Worm (Caenorhabditis elegans) whole organism, late embryonic: ENCODE measurements around the gene cyp-34A7.

Source experiments
- C08G9.2 ChIP-seq: sonication (generic microtip); optimal IDR thresholded peaks from 2 replicates; lab custom pipeline; 2016; ENCODE audit warnings: mild to moderate bottlenecking, missing genetic modification characterization, moderate library complexity, missing compliant biosample characterization
- C38D4.7 ChIP-seq: fragments of 200-800 bp; sonication (Bioruptor generic); optimal IDR thresholded peaks from 2 replicates; lab custom pipeline; 2018; ENCODE audit warnings: mild to moderate bottlenecking, missing genetic modification characterization, moderate library complexity, missing compliant biosample characterization
- K02D7.2 ChIP-seq: sonication (generic microtip); optimal IDR thresholded peaks from 2 replicates; lab custom pipeline; 2017; ENCODE audit warnings: mild to moderate bottlenecking, missing genetic modification characterization, missing compliant biosample characterization
- K09A11.1 ChIP-seq: sonication (generic microtip); optimal IDR thresholded peaks from 2 replicates; lab custom pipeline; 2017; ENCODE audit warnings: antibody characterized with exemption, mild to moderate bottlenecking, missing genetic modification characterization, missing compliant biosample characterization; ENCODE audit not compliant: insufficient read depth
- T23F11.4 ChIP-seq: fragments of 200-800 bp; sonication (Bioruptor generic); optimal IDR thresholded peaks from 2 replicates; lab custom pipeline; 2018; ENCODE audit warnings: mild to moderate bottlenecking, missing genetic modification characterization, missing compliant biosample characterization
- ahr-1 ChIP-seq: sonication (generic microtip); optimal IDR thresholded peaks from 2 replicates; lab custom pipeline; 2016; ENCODE audit warnings: missing genetic modification characterization, missing compliant biosample characterization
- ama-1 ChIP-seq: fragments of 150-350 bp; optimal IDR thresholded peaks from 2 replicates; lab custom pipeline; 2014
- ceh-18 ChIP-seq: sonication (generic microtip); optimal IDR thresholded peaks from 2 replicates; lab custom pipeline; 2016; ENCODE audit warnings: missing genetic modification characterization, missing compliant biosample characterization
- ceh-19 ChIP-seq: fragments of 200-800 bp; sonication (Bioruptor generic); optimal IDR thresholded peaks from 2 replicates; lab custom pipeline; 2018; ENCODE audit warnings: mild to moderate bottlenecking, missing genetic modification characterization, missing compliant biosample characterization
- ceh-2 ChIP-seq: sonication (generic microtip); optimal IDR thresholded peaks from 2 replicates; lab custom pipeline; 2016; ENCODE audit warnings: missing genotype, missing genetic modification characterization, missing compliant biosample characterization
- ceh-22 ChIP-seq: sonication (generic microtip); optimal IDR thresholded peaks from 2 replicates; lab custom pipeline; 2017; ENCODE audit warnings: missing biosample characterization, missing genetic modification characterization
- ceh-24 ChIP-seq: sonication (generic microtip); optimal IDR thresholded peaks from 2 replicates; lab custom pipeline; 2016; ENCODE audit warnings: mild to moderate bottlenecking, missing genetic modification characterization, missing compliant biosample characterization
- ceh-30 ChIP-seq: fragments of 150-350 bp; optimal IDR thresholded peaks from 2 replicates; lab custom pipeline; 2014; ENCODE audit warnings: missing biosample characterization, missing genetic modification characterization
- ceh-31 ChIP-seq: sonication (generic microtip); optimal IDR thresholded peaks from 2 replicates; lab custom pipeline; 2016; ENCODE audit warnings: missing genetic modification characterization, missing compliant biosample characterization
- ceh-34 ChIP-seq: sonication (generic microtip); optimal IDR thresholded peaks from 2 replicates; lab custom pipeline; 2016; ENCODE audit warnings: mild to moderate bottlenecking, missing genetic modification characterization, missing compliant biosample characterization
- ceh-45 ChIP-seq: fragments of 200-800 bp; sonication (Bioruptor generic); IDR thresholded peaks from 2 replicates; pipeline ENCODE4 v1.3.6; 2022; ENCODE audit warnings: missing genetic modification reagents, missing genetic modification characterization, missing compliant biosample characterization
- ceh-6 ChIP-seq: fragments of 200-800 bp; sonication (Bioruptor generic); optimal IDR thresholded peaks from 2 replicates; lab custom pipeline; 2018; ENCODE audit warnings: mild to moderate bottlenecking, missing genetic modification characterization, missing compliant biosample characterization
- elt-2 ChIP-seq: sonication (generic microtip); optimal IDR thresholded peaks from 2 replicates; lab custom pipeline; 2016; ENCODE audit warnings: missing genetic modification reagents, missing genetic modification characterization, missing compliant biosample characterization
- elt-4 ChIP-seq: sonication (generic microtip); optimal IDR thresholded peaks from 2 replicates; lab custom pipeline; 2016; ENCODE audit warnings: missing genetic modification characterization, missing compliant biosample characterization
- ets-4 ChIP-seq: sonication (generic microtip); optimal IDR thresholded peaks from 2 replicates; lab custom pipeline; 2016; ENCODE audit warnings: missing genetic modification characterization, missing compliant biosample characterization
- fax-1 ChIP-seq: sonication (generic microtip); optimal IDR thresholded peaks from 2 replicates; lab custom pipeline; 2016; ENCODE audit warnings: missing genotype, missing genetic modification characterization, missing compliant biosample characterization
- fkh-10 ChIP-seq: fragments of 150-350 bp; optimal IDR thresholded peaks from 2 replicates; lab custom pipeline; 2014; ENCODE audit warnings: missing biosample characterization, missing genetic modification reagents, missing genetic modification characterization
- gmeb-2 ChIP-seq: sonication (generic microtip); optimal IDR thresholded peaks from 2 replicates; lab custom pipeline; 2016; ENCODE audit warnings: missing genetic modification characterization, inconsistent platforms, missing compliant biosample characterization
- hlh-13 ChIP-seq: fragments of 200-800 bp; sonication (Bioruptor generic); optimal IDR thresholded peaks from 2 replicates; lab custom pipeline; 2018; ENCODE audit warnings: mild to moderate bottlenecking, missing genetic modification characterization, missing compliant biosample characterization
- hlh-30 ChIP-seq: sonication (generic microtip); optimal IDR thresholded peaks from 2 replicates; lab custom pipeline; 2017; ENCODE audit warnings: antibody characterized with exemption, missing genetic modification characterization, missing compliant biosample characterization; ENCODE audit not compliant: insufficient read depth
- lim-6 ChIP-seq: sonication (generic microtip); optimal IDR thresholded peaks from 2 replicates; lab custom pipeline; 2016; ENCODE audit warnings: missing genetic modification characterization, missing compliant biosample characterization
- lin-11 ChIP-seq: fragments of 200-800 bp; sonication (Bioruptor generic); optimal IDR thresholded peaks from 2 replicates; lab custom pipeline; 2018; ENCODE audit warnings: mild to moderate bottlenecking, missing genetic modification characterization, missing compliant biosample characterization
- mec-3 ChIP-seq: sonication (generic microtip); optimal IDR thresholded peaks from 2 replicates; lab custom pipeline; 2016; ENCODE audit warnings: borderline replicate concordance, missing genetic modification characterization, missing compliant biosample characterization
- nfya-1 ChIP-seq: sonication (generic microtip); optimal IDR thresholded peaks from 2 replicates; lab custom pipeline; 2017; ENCODE audit warnings: missing genetic modification characterization, mild to moderate bottlenecking, missing compliant biosample characterization, antibody characterized with exemption, moderate library complexity
- nhr-11 ChIP-seq: fragments of 150-350 bp; optimal IDR thresholded peaks from 2 replicates; lab custom pipeline; 2014; ENCODE audit warnings: missing biosample characterization, missing genetic modification characterization
- pax-1 ChIP-seq: fragments of 150-350 bp; optimal IDR thresholded peaks from 2 replicates; lab custom pipeline; 2014; ENCODE audit warnings: missing biosample characterization, missing genetic modification characterization
- pqm-1 ChIP-seq: sonication (generic microtip); optimal IDR thresholded peaks from 2 replicates; lab custom pipeline; 2016; ENCODE audit warnings: missing genetic modification characterization, missing compliant biosample characterization
- pros-1 ChIP-seq: fragments of 150-350 bp; optimal IDR thresholded peaks from 2 replicates; lab custom pipeline; 2014; ENCODE audit warnings: missing biosample characterization, missing genetic modification reagents, missing genetic modification characterization
- ref-2 ChIP-seq: sonication (generic microtip); optimal IDR thresholded peaks from 2 replicates; lab custom pipeline; 2016; ENCODE audit warnings: missing genetic modification characterization, missing compliant biosample characterization
- syd-9 ChIP-seq: sonication (generic microtip); optimal IDR thresholded peaks from 2 replicates; lab custom pipeline; 2016; ENCODE audit warnings: mild to moderate bottlenecking, missing genetic modification characterization, moderate library complexity, missing compliant biosample characterization
- tbx-7 ChIP-seq: sonication (generic microtip); optimal IDR thresholded peaks from 2 replicates; lab custom pipeline; 2016; ENCODE audit warnings: missing genotype, missing genetic modification characterization, missing compliant biosample characterization
- ttx-3 ChIP-seq: sonication (generic microtip); optimal IDR thresholded peaks from 2 replicates; lab custom pipeline; 2016; ENCODE audit warnings: missing genetic modification reagents, missing genetic modification characterization, missing compliant biosample characterization
- unc-3 ChIP-seq, 2 experiments: fragments of 200-800 bp in 1 of 2; sonication (Bioruptor generic) in 1 of 2; sonication (generic microtip) in 1 of 2; conservative IDR thresholded peaks in 1 of 2; optimal IDR thresholded peaks in 1 of 2; 2 replicates each; pipeline versions ENCODE4 v1.3.6 to Lab custom; 2016 to 2022; ENCODE audit warnings: missing compliant biosample characterization in 2 of 2, missing genetic modification characterization in 2 of 2, missing genetic modification reagents in 1 of 2
- unc-55 ChIP-seq: sonication (generic microtip); optimal IDR thresholded peaks from 2 replicates; lab custom pipeline; 2017; ENCODE audit warnings: missing biosample characterization, missing genetic modification reagents, missing genetic modification characterization
- ztf-16 ChIP-seq: sonication (generic microtip); optimal IDR thresholded peaks from 2 replicates; lab custom pipeline; 2017; ENCODE audit warnings: missing genetic modification characterization, missing compliant biosample characterization

The cyp-34A7 gene

DNA sequence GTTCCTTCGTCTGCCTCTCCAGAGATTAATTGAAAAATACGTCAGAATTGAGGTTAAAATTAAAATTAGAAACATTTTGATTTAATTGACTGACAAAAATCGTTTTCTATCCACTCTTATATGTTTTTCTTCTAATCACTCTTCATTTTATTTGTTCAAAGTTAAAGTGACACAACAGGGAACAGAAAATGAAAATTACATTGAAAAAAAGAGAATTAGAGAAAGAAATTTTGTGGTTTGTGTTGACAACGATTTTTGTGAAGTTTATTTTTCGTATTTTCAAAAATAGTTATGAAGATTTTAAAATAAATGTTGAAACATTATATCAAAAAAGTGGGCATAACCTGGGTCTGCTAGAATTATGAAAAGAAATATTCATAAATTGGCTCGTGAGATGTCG, 6.0 kb downstream of the cyp-34A7 start, which contains the start of gene cyp-34A5:
TSS of gene cyp-34A5 (minus strand) at position 101 of the 400 bp plus-strand sequence.
- TF ChIP-seq elt-2 (tag; lab: Kevin White, UChicago) (no peak), ceh-2 (tag; lab: Kevin White, UChicago) (no peak), ceh-45 (no peak), pax-1 (no peak), ztf-16 (tag; lab: Kevin White, UChicago) (no peak), ceh-30 (tag; lab: Kevin White, UChicago) (no peak), hlh-30 (tag; lab: Kevin White, UChicago) (no peak), pqm-1 (tag; lab: Kevin White, UChicago) (no peak), nhr-11 (no peak), elt-4 (tag; lab: Kevin White, UChicago) (no peak), fax-1 (tag; lab: Kevin White, UChicago) (no peak), ahr-1 (tag; lab: Kevin White, UChicago) (no peak), pros-1 (no peak), ceh-6 (no peak), K02D7.2 (tag; lab: Kevin White, UChicago) (no peak)

DNA sequence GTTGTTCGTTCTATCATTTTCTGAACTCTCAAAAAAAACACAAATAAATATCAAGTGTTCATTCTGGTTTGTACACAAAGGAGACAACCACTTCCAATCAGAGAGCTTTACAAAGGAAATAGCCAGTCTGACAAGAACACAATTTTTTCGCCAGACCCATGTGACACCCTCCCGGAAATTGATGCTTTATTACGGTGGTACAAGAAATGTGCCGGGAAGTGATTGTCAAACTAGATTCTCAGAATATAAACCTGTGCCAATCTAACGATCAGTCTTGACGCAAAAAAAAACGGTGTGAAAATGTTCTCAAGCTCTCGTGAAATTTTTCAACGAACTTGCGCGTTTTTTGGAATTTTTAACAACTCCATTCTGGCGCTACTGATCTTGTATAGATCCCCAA, 9.9 kb downstream of the cyp-34A7 start, which contains the start of gene str-247:
TSS of gene str-247 (plus strand) at position 301 of the 400 bp plus-strand sequence.
- no peak for TF ChIP-seq ets-4 (tag; lab: Kevin White, UChicago)
- no peak for TF ChIP-seq ahr-1 (tag; lab: Kevin White, UChicago)
- TF ChIP-seq ceh-24 (tag; lab: Kevin White, UChicago) = no peak
- TF ChIP-seq ceh-19 = no peak
- TF ChIP-seq C08G9.2 (tag; lab: Kevin White, UChicago) = no peak
- no peak for TF ChIP-seq mec-3 (tag; lab: Kevin White, UChicago)
- no peak for TF ChIP-seq syd-9 (tag; lab: Kevin White, UChicago)
- no peak for TF ChIP-seq nfya-1 (tag; lab: Kevin White, UChicago)
- no peak for TF ChIP-seq K09A11.1 (tag; lab: Kevin White, UChicago)
- no peak for TF ChIP-seq hlh-30 (tag; lab: Kevin White, UChicago)
- TF ChIP-seq gmeb-2 = no peak
- no peak for TF ChIP-seq ceh-18 (tag; lab: Kevin White, UChicago)

DNA sequence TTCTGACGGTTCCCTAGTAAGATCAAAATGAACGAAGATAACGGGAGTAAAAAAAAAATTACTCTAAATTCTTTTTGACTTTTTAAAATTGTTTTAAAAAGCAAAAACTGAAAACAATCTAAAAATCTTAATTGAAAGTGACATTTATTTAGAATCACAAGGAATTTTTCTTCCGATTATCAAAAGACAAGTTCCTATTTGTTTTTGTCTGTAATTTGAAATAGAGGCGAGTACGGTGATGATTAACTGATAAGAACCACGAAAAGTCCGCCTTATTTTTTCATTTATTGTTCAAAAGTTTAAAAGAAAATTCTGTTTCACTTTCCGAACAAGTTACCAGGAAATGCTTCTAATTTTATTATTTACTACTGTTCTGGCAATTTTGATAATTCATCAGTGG, 13.9 kb downstream of the cyp-34A7 start, which contains the start of gene dach-1:
TSS of gene dach-1 (plus strand) at position 301 of the 400 bp plus-strand sequence.
- TF ChIP-seq ceh-2 (tag; lab: Kevin White, UChicago) = no peak
- TF ChIP-seq pax-1 = no peak
- TF ChIP-seq tbx-7 (tag; lab: Kevin White, UChicago) = no peak
- no peak for TF ChIP-seq T23F11.4
- no peak for TF ChIP-seq ztf-16 (tag; lab: Kevin White, UChicago)
- TF ChIP-seq lim-6 (tag; lab: Kevin White, UChicago) = no peak
- TF ChIP-seq unc-55 (GFP tag; lab: Kevin White, UChicago) = no peak
- TF ChIP-seq hlh-30 (tag; lab: Kevin White, UChicago) = no peak
- TF ChIP-seq gmeb-2 = no peak
- no peak for TF ChIP-seq ref-2 (tag; lab: Kevin White, UChicago)
- TF ChIP-seq ttx-3 (tag; lab: Kevin White, UChicago) = no peak
- TF ChIP-seq C08G9.2 (tag; lab: Kevin White, UChicago) = no peak

DNA sequence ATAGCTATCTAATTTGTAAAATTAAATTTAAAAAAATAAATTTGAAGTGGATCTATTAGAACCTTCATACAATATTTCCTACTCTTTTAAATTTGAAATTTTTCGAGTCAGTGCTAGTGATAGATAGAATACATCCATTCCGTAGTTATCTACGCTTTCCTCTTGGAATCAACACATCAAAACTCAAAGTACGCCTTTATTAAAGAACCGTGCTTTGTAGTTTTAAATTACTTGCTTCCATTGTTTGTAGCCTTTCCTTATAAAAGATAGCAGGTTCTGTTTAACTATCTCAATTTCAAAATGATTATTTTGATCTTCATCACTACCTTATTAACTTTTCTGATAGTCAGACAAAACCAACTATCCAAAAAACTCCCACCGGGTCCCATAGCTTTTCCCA, 18.6 kb downstream of the cyp-34A7 start, which contains the start of gene cyp-35B3:
TSS of gene cyp-35B3 (plus strand) at position 301 of the 400 bp plus-strand sequence.
- TF ChIP-seq unc-3 (GFP tag; conservative IDR thresholded peaks at IDR 0.05; lab: Robert Waterston, UW) (no peak), unc-3 (tag; optimal IDR thresholded peaks at IDR 0.05; lab: Kevin White, UChicago) (no peak), mec-3 (tag; lab: Kevin White, UChicago) (no peak), K09A11.1 (tag; lab: Kevin White, UChicago) (no peak), ama-1 (no peak), C38D4.7 (no peak), ceh-22 (tag; lab: Kevin White, UChicago) (no peak), ahr-1 (tag; lab: Kevin White, UChicago) (no peak), C08G9.2 (tag; lab: Kevin White, UChicago) (no peak), elt-2 (tag; lab: Kevin White, UChicago) (no peak), ceh-45 (no peak), ceh-34 (tag; lab: Kevin White, UChicago) (no peak), ceh-30 (tag; lab: Kevin White, UChicago) (no peak), ceh-31 (tag; lab: Kevin White, UChicago) (no peak), lin-11 (no peak), fkh-10 (GFP tag; lab: Kevin White, UChicago) (no peak), ceh-18 (tag; lab: Kevin White, UChicago) (no peak), hlh-13 (GFP tag; lab: Kevin White, UChicago) (no peak)
